Fruit fly (Drosophila melanogaster) whole organism, adult: Measurements from ENCODE around the gene CG12104.

ENCODE experiments used
- CG11617 ChIP-seq: fragments of 200-800 bp; sonication (Bioruptor generic); optimal IDR thresholded peaks from 2 replicates; lab custom pipeline; 2017; ENCODE audit warnings: mild to moderate bottlenecking, missing biosample characterization, missing genetic modification reagents, missing genetic modification characterization
- CG12768 ChIP-seq: fragments of 200-800 bp; sonication (Bioruptor generic); optimal IDR thresholded peaks from 2 replicates; lab custom pipeline; 2017; ENCODE audit warnings: missing biosample characterization, missing genetic modification characterization, mild to moderate bottlenecking, moderate library complexity, missing genetic modification reagents
- CG14711 ChIP-seq: fragments of 200-800 bp; sonication (Bioruptor generic); optimal IDR thresholded peaks from 2 replicates; lab custom pipeline; 2018; ENCODE audit warnings: missing biosample characterization, mild to moderate bottlenecking, missing genetic modification characterization, moderate library complexity
- CG1620 ChIP-seq: fragments of 200-800 bp; sonication (Bioruptor generic); optimal IDR thresholded peaks from 2 replicates; lab custom pipeline; 2016; ENCODE audit warnings: missing biosample characterization, missing genetic modification characterization
- CG33017 ChIP-seq: fragments of 200-800 bp; sonication (Bioruptor generic); optimal IDR thresholded peaks from 2 replicates; lab custom pipeline; 2018; ENCODE audit warnings: missing biosample characterization, mild to moderate bottlenecking, missing genetic modification characterization, moderate library complexity
- CG5204 ChIP-seq: fragments of 200-800 bp; sonication (Bioruptor generic); optimal IDR thresholded peaks from 2 replicates; lab custom pipeline; 2016; ENCODE audit warnings: missing biosample characterization, missing genetic modification characterization
- CG7045 ChIP-seq: fragments of 200-800 bp; sonication (Bioruptor generic); optimal IDR thresholded peaks from 2 replicates; lab custom pipeline; 2017; ENCODE audit warnings: missing biosample characterization, mild to moderate bottlenecking, missing genetic modification characterization
- CG7101 ChIP-seq: fragments of 200-800 bp; sonication (Bioruptor generic); optimal IDR thresholded peaks from 2 replicates; lab custom pipeline; 2018; ENCODE audit warnings: missing biosample characterization, mild to moderate bottlenecking, missing genetic modification characterization, moderate library complexity
- Clk ChIP-seq: fragments of 200-800 bp; sonication (Bioruptor generic); optimal IDR thresholded peaks from 2 replicates; lab custom pipeline; 2017; ENCODE audit warnings: missing biosample characterization, missing genetic modification characterization
- Crg-1 ChIP-seq: fragments of 200-800 bp; sonication (Bioruptor generic); optimal IDR thresholded peaks from 2 replicates; lab custom pipeline; 2016; ENCODE audit warnings: missing biosample characterization, missing genetic modification characterization
- Hr96 ChIP-seq: fragments of 200-800 bp; sonication (Bioruptor generic); optimal IDR thresholded peaks from 2 replicates; lab custom pipeline; 2016; ENCODE audit warnings: missing biosample characterization, missing genetic modification characterization
- Mnt ChIP-seq: fragments of 200-800 bp; sonication (Bioruptor generic); optimal IDR thresholded peaks from 2 replicates; lab custom pipeline; 2016; ENCODE audit warnings: missing biosample characterization, mild to moderate bottlenecking, missing genetic modification characterization
- bab1 ChIP-seq: fragments of 200-800 bp; sonication (Bioruptor generic); optimal IDR thresholded peaks from 3 replicates; lab custom pipeline; 2019; ENCODE audit warnings: missing biosample characterization, mild to moderate bottlenecking, missing genetic modification characterization, moderate library complexity
- cic ChIP-seq: fragments of 200-800 bp; sonication (Bioruptor generic); optimal IDR thresholded peaks from 2 replicates; lab custom pipeline; 2017; ENCODE audit warnings: missing biosample characterization, mild to moderate bottlenecking, missing genetic modification characterization, moderate library complexity
- cnc ChIP-seq, 2 experiments: fragments of >200 bp; optimal IDR thresholded peaks; 2 replicates each; lab custom pipeline; 2017
- kay ChIP-seq: fragments of 200-800 bp; sonication (Bioruptor generic); peaks from one replicate; lab custom pipeline; 2016; ENCODE audit warnings: missing biosample characterization, missing genetic modification characterization, borderline replicate concordance
- ovo ChIP-seq: fragments of 200-800 bp; sonication (Bioruptor generic); optimal IDR thresholded peaks from 2 replicates; lab custom pipeline; 2016; ENCODE audit warnings: missing biosample characterization, missing genetic modification characterization
- pad ChIP-seq: fragments of 200-800 bp; sonication (Bioruptor generic); optimal IDR thresholded peaks from 3 replicates; lab custom pipeline; 2017; ENCODE audit warnings: missing biosample characterization, missing genetic modification characterization, mild to moderate bottlenecking, moderate library complexity, missing genetic modification reagents
- tj ChIP-seq: fragments of 200-800 bp; sonication (Bioruptor generic); optimal IDR thresholded peaks from 3 replicates; lab custom pipeline; 2017; ENCODE audit warnings: missing biosample characterization, mild to moderate bottlenecking, missing genetic modification characterization, moderate library complexity
- toe ChIP-seq: fragments of 200-800 bp; sonication (Bioruptor generic); optimal IDR thresholded peaks from 2 replicates; lab custom pipeline; 2016; ENCODE audit warnings: missing biosample characterization, missing genetic modification characterization

Gene CG12104

DNA sequence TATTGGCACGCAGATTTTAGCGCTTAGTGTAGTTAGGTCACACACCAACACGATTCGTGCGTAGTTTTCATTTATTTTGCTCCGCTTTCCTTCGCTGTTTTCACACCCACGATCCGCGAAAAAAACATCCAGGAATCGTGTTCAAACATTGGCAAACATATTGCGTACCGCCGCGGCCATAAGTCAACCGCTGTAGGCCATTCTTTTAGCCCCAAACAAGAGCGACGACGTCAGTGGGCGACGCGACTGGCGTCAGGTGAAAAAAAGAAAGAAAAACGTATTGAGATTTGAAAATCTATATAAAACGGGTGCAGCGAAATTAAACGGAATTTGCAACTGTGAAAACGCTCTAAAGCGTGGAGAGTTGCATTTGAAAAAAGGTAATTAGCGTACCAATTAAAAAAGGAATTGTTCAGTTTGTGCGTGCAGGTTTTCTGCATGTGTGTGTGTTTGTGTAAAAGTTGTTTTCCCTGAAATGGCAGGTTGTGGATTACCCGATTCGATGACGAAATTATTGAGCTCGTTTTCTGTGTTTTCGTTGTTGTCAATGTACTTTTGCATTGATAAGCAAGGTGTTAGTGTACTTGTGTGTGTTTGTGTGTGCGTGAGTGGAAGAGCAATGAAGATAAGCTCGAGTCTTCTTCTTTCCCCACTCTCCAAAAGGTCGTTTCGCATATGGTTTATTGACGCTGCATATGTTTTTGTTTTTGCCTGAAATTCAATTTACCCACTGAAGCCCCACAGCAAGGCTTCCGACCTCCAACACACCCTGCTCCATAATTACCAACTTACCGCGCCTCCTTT, 33.1 kb downstream of the CG12104 start, which contains the start of gene Tmep:
TSS of gene Tmep (plus strand) at position 20 of the 804 bp plus-strand sequence.
- TF ChIP-seq CG14711 (tag; lab: Kevin White, UChicago): no peak
- TF ChIP-seq tj (GFP tag; lab: Kevin White, UChicago): peak; percentile 61
- TF ChIP-seq CG12768 (GFP tag; lab: Kevin White, UChicago): no peak
- no peak for TF ChIP-seq CG7101
- TF ChIP-seq kay: no peak
- TF ChIP-seq cnc (optimal IDR thresholded peaks at IDR 0.05; lab: Kevin White, UChicago): no peak
- TF ChIP-seq bab1 (GFP tag; lab: Kevin White, UChicago): no peak
- TF ChIP-seq cic (GFP tag; lab: Kevin White, UChicago): peak; percentile 63
- TF ChIP-seq Hr96: no peak
- TF ChIP-seq CG1620 (GFP tag; lab: Kevin White, UChicago): no peak
- no peak for TF ChIP-seq CG5204 (GFP tag; lab: Kevin White, UChicago)
- TF ChIP-seq CG33017: no peak
- TF ChIP-seq toe (GFP tag; lab: Kevin White, UChicago): no peak
- no peak for TF ChIP-seq Crg-1 (GFP tag; lab: Kevin White, UChicago)
- no peak for TF ChIP-seq CG7045
- TF ChIP-seq ovo (GFP tag; lab: Kevin White, UChicago): no peak
- no peak for TF ChIP-seq CG11617 (GFP tag; lab: Kevin White, UChicago)
- TF ChIP-seq pad (GFP tag; lab: Kevin White, UChicago): no peak
- TF ChIP-seq Mnt (GFP tag; lab: Kevin White, UChicago): peak; percentile 5
- no peak for TF ChIP-seq Clk (GFP tag; lab: Kevin White, UChicago)

DNA sequence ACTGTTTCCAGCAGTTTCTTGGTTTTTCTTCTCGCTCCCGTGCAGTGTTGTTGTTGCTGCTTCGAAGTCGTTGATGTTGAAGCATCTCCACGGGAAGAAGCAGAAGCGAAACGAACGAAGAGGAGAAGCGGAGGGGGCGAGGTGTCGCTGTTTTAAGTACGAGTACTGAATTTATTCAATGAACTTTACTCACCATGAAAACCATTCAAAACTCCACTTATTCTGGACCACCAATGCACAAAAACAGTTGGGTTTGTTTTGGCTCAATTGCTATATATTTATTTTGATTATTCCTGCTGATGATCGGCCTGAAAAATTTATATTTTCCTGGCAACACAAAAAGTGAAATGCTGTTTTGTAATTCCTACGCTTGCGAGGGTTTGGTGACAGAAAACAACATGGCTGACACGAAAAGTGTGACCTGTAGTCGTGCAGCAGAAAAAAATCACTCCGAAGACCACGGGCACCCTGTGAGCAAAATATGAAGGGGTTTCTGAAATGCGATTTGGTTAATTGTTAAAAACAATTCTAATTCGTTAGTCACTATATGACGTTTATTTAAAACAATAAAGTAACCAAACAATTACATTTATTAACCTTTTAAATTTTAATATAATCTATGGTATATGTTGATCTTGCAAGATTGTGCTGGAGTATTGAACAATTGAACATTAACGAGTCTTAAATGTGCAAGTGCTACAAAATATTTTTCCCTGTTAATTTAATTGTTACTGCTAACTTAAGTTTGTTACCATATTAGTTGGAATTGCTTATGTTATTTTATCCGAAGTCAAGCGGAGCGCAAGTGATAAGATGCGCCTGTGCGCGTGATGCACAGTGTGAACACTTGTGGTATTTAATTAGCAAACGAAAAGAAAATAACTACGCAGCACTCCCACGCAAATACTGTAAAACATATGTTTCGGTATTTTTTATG, 34.0 kb downstream of the CG12104 start, which contains the start of gene CG7879:
TSS of gene CG7879 (minus strand) at position 384 of the 937 bp plus-strand sequence.
- TF ChIP-seq CG1620 (GFP tag; lab: Kevin White, UChicago): peak; percentile 28
- no peak for TF ChIP-seq CG5204 (GFP tag; lab: Kevin White, UChicago)
- TF ChIP-seq CG12768 (GFP tag; lab: Kevin White, UChicago): no peak
- TF ChIP-seq ovo (GFP tag; lab: Kevin White, UChicago): peak; percentile 2
- peak; percentile 24 for TF ChIP-seq CG7101
- no peak for TF ChIP-seq toe (GFP tag; lab: Kevin White, UChicago)
- peak; percentile 20 for TF ChIP-seq Mnt (GFP tag; lab: Kevin White, UChicago)
- TF ChIP-seq Crg-1 (GFP tag; lab: Kevin White, UChicago): no peak
- TF ChIP-seq CG11617 (GFP tag; lab: Kevin White, UChicago): peak; percentile 7
- peak; percentile 53 for TF ChIP-seq bab1 (GFP tag; lab: Kevin White, UChicago)
- TF ChIP-seq tj (GFP tag; lab: Kevin White, UChicago): no peak
- no peak for TF ChIP-seq Clk (GFP tag; lab: Kevin White, UChicago)
- TF ChIP-seq cic (GFP tag; lab: Kevin White, UChicago): peak; percentile 98
- TF ChIP-seq cnc (optimal IDR thresholded peaks at IDR 0.05; lab: Kevin White, UChicago): no peak
- no peak for TF ChIP-seq kay
- TF ChIP-seq pad (GFP tag; lab: Kevin White, UChicago): no peak
- no peak for TF ChIP-seq CG7045

DNA sequence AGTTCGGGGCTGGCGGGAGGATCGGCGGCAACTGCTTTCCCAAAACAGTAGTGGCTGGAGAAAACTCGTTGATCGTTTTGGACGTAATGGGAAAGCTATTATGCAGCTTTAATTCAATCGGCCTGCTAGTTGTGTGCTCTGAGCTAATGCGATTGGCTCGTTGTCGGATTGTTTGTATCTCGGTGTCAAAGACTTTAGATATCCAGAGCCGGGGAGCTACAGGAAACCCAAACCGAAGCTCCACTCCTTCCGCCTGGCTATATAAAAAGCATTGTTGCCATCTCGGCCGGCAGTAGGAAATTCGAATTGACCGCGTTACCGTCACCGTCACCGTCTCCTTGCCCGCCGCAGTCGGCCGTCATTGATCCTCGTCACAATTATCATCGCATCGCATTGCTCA, 37.4 kb downstream of the CG12104 start, which contains the start of gene CG12003:
TSS of gene CG12003 (plus strand) at position 301 of the 400 bp plus-strand sequence.
- TF ChIP-seq CG5204 (GFP tag; lab: Kevin White, UChicago): no peak
- TF ChIP-seq Hr96: no peak
- no peak for TF ChIP-seq ovo (GFP tag; lab: Kevin White, UChicago)
- no peak for TF ChIP-seq CG1620 (GFP tag; lab: Kevin White, UChicago)
- no peak for TF ChIP-seq CG11617 (GFP tag; lab: Kevin White, UChicago)
- no peak for TF ChIP-seq CG33017
- TF ChIP-seq Clk (GFP tag; lab: Kevin White, UChicago): no peak
- no peak for TF ChIP-seq tj (GFP tag; lab: Kevin White, UChicago)
- no peak for TF ChIP-seq CG7101
- no peak for TF ChIP-seq cic (GFP tag; lab: Kevin White, UChicago)
- no peak for TF ChIP-seq cnc (optimal IDR thresholded peaks at IDR 0.05; lab: Kevin White, UChicago)
- no peak for TF ChIP-seq pad (GFP tag; lab: Kevin White, UChicago)
- no peak for TF ChIP-seq Mnt (GFP tag; lab: Kevin White, UChicago)
- no peak for TF ChIP-seq Crg-1 (GFP tag; lab: Kevin White, UChicago)
- TF ChIP-seq kay: no peak

DNA sequence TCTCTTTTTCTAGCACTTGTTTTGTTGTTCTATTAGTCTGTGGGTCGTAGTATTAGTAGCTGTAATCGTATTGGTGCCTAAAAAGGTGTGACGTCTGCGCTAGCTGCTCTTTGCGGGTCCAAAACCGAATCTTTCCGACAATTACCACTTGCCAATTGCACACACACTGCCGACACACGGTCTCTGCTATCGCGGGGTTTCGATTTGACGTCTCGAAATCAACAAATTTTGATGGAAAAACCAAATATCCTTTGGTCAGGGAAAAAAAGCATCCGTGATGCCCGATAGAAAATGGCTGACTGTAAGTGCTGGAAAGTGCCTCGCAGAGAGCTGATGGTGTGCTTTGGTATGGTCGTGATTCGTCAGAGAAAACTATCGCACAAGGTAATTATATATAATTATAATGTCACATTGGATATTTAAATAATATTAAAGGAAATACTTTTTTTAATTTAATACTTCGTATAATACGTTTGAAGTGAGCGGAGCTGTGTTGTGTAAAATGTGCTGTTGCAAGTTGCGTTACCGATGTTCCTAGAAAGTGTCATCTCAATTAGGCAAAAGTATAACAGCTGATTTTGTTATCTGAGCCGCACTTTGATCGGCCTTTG, 44.2 kb downstream of the CG12104 start, which contains the start of the genes Pex10 and CG12099:
TSS of gene Pex10 (plus strand) at position 51 of the 611 bp plus-strand sequence.
TSS of gene CG12099 (minus strand) at position 307 of the 611 bp plus-strand sequence.
- TF ChIP-seq cic (GFP tag; lab: Kevin White, UChicago): peak; percentile 66
- TF ChIP-seq CG5204 (GFP tag; lab: Kevin White, UChicago): no peak
- peak; percentile 83 for TF ChIP-seq pad (GFP tag; lab: Kevin White, UChicago)
- TF ChIP-seq bab1 (GFP tag; lab: Kevin White, UChicago): peak; percentile 91
- TF ChIP-seq ovo (GFP tag; lab: Kevin White, UChicago): peak; percentile 86
- TF ChIP-seq toe (GFP tag; lab: Kevin White, UChicago): peak; percentile 94
- peak; percentile 93 for TF ChIP-seq CG7101
- TF ChIP-seq CG1620 (GFP tag; lab: Kevin White, UChicago): peak; percentile 90
- peak; percentile 95 for TF ChIP-seq CG11617 (GFP tag; lab: Kevin White, UChicago)
- peak; percentile 86 for TF ChIP-seq CG33017
- TF ChIP-seq Clk (GFP tag; lab: Kevin White, UChicago): peak; percentile 93
- no peak for TF ChIP-seq cnc (optimal IDR thresholded peaks at IDR 0.05; lab: Kevin White, UChicago)
- no peak for TF ChIP-seq kay
- TF ChIP-seq Hr96: peak; percentile 83
- peak; percentile 84 for TF ChIP-seq tj (GFP tag; lab: Kevin White, UChicago)
- peak; percentile 95 for TF ChIP-seq CG12768 (GFP tag; lab: Kevin White, UChicago)
- peak; percentile 93 for TF ChIP-seq Crg-1 (GFP tag; lab: Kevin White, UChicago)
- peak; percentile 83 for TF ChIP-seq CG14711 (tag; lab: Kevin White, UChicago)
- TF ChIP-seq CG7045: peak; percentile 89
- TF ChIP-seq Mnt (GFP tag; lab: Kevin White, UChicago): peak; percentile 92
